Fruit fly (Drosophila melanogaster): ENCODE results near the gene Sap-r.

The Sap-r gene

DNA sequence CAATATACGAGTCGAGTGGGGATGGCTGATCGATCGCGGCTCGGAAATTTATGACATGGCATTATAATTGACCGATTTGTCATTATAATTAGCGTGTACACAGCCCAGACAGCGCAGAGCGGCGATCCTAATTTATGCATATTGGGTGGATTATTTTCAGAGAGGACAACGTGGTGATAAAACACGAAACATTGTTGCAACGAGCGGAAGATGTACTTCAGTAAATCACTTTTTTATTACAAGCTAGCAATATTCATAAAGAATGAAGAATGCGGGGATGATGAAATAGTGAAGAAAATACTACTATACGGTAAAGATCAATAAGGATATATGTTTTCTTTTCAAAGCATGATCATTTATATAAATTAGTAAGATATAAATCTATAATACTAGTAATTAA, 44.4 kb downstream of the Sap-r start:
- TF ChIP-seq CG2120 (GFP tag; optimal IDR thresholded peaks at IDR 0.05) = no peak
- no peak for TF ChIP-seq CG3407 (GFP tag; optimal IDR thresholded peaks at IDR 0.05)
- no peak for TF ChIP-seq gfzf (GFP tag; optimal IDR thresholded peaks at IDR 0.05)
- no peak for TF ChIP-seq gce (GFP tag; IDR thresholded peaks at IDR 0.05)
- TF ChIP-seq dmrt99B (tag; optimal IDR thresholded peaks at IDR 0.05) = no peak
- no peak for TF ChIP-seq pita (GFP tag; optimal IDR thresholded peaks at IDR 0.05)
- no peak for TF ChIP-seq seq (GFP tag; IDR thresholded peaks at IDR 0.05)
- TF ChIP-seq Chrac-16 (GFP tag; optimal IDR thresholded peaks at IDR 0.05) = no peak
- TF ChIP-seq bsh (GFP tag; optimal IDR thresholded peaks at IDR 0.05) = no peak
- no peak for TF ChIP-seq jumu (GFP tag; optimal IDR thresholded peaks at IDR 0.05)
- no peak for TF ChIP-seq pros (GFP tag; optimal IDR thresholded peaks at IDR 0.05)

DNA sequence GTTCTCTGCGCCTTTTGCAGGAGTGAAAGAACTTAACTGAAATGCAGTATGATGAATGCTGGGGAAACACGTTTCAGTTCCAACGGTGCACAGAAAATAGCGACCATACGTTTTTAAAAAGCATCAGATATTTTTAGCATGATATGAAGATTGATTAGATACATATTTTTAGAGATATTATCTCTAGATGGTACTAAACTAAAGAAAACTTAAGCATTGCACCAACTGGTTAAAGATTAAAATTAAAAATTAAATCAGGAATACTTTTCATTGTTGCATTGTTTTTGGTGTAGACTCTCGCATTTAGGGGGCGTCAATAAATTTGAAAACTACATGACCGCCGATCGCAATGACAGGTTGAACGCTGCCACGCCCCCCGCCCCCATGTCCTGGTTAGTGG, 45.2 kb downstream of the Sap-r start:
- TF ChIP-seq CG2889 (GFP tag; IDR thresholded peaks at IDR 0.05) (no peak), CoRest (tag; optimal IDR thresholded peaks at IDR 0.05) (no peak), Ets65A (GFP tag) (peak; percentile 69)

DNA sequence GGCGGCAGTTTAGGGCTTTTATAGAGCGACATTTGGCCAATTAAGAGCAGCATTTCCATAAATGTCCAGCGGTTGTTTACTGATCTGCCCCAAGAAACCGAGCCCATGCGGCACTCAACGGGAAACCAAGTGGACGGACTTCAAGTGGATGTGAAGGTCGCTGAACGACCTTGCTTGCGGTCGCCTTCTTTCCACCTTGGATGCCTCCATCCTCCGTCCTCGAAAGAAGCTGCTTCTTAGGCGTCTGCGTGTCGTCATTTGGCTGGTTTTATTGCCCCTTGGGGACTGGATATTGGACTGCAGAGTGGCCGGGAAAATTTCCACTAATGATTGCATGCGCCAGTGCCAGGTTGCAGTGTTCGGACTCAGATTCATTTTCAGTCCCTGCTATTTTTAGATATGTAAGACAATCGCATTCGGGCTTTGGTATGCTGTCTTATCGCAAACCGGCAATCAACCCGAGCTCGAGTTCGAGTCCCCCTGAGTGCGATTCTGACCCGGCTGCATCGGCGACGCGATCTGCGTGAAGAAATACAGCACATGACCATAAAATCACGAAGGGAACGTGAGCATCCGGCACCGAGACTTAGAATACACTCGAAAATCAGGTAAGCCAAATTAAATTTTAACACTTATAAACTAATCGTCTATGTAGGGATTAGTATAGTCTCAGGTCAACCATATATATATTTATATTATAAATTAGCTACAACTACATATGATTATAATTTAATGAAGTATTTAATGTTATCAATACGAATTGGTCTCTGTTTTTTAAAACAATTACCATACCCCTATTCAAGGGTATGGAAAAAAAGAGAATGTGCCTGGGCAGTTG, 46.0 kb downstream of the Sap-r start:
- no peak for TF ChIP-seq unc-4 (GFP tag; IDR thresholded peaks at IDR 0.05; ENCODE audit: partially characterized antibody)
- TF ChIP-seq Hr51 (GFP tag; optimal IDR thresholded peaks at IDR 0.05) = no peak
- no peak for TF ChIP-seq slbo (GFP tag; IDR thresholded peaks at IDR 0.05)
- TF ChIP-seq CG15514 (GFP tag; optimal IDR thresholded peaks at IDR 0.05) = no peak
- TF ChIP-seq CG8290 (GFP tag; optimal IDR thresholded peaks at IDR 0.05) = no peak
- TF ChIP-seq CG8290 (tag; optimal IDR thresholded peaks at IDR 0.05) = no peak
- peak; percentile 41 for TF ChIP-seq nom (GFP tag; optimal IDR thresholded peaks at IDR 0.05)
- TF ChIP-seq sens (GFP tag) = peak; percentile 42
- TF ChIP-seq Ets65A (GFP tag) = peak; percentile 93
- no peak for TF ChIP-seq CG7556 (GFP tag; optimal IDR thresholded peaks at IDR 0.05)
- peak; percentile 43 for TF ChIP-seq D19A (tag; optimal IDR thresholded peaks at IDR 0.05)
- no peak for TF ChIP-seq seq (GFP tag; IDR thresholded peaks at IDR 0.05)

DNA sequence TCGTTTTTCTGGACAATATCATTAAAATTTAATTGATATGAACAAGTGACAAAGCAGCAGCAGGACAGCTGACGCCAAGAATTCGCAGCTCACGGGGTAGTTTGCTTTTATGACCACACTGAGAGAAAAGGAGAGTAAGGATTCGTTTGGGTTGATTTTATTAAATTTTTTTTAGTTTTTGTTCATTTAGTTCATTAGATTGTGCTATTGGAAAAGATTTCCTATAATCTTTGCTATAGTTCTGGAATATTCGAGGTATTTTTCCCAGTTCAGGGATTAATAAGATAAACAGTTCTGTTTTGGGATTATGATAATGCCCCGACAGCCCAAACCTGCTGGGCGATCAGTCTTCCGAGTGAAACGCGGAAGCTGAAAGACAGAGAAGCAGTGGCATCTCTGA, 46.7 kb downstream of the Sap-r start:
- no peak for TF ChIP-seq CG2678 (tag; optimal IDR thresholded peaks at IDR 0.05)
- peak; percentile 57 for TF ChIP-seq nom (GFP tag; optimal IDR thresholded peaks at IDR 0.05)
- peak in 1 of 2 experiments; percentile 47 for TF ChIP-seq bsh (GFP tag; optimal IDR thresholded peaks at IDR 0.05)
- no peak for TF ChIP-seq CG34224 (GFP tag; IDR thresholded peaks at IDR 0.05; ENCODE audit: partially characterized antibody)
- no peak for TF ChIP-seq Lpt (GFP tag; optimal IDR thresholded peaks at IDR 0.05)
- TF ChIP-seq pho (GFP tag; optimal IDR thresholded peaks at IDR 0.05) = no peak
- TF ChIP-seq CG4617 (GFP tag; optimal IDR thresholded peaks at IDR 0.05; ENCODE audit: borderline replicate concordance) = no peak
- no peak for TF ChIP-seq CG6654 (GFP tag; optimal IDR thresholded peaks at IDR 0.05)
- TF ChIP-seq Dip3 (GFP tag; optimal IDR thresholded peaks at IDR 0.05) = no peak
- no peak for TF ChIP-seq CG8281 (tag; optimal IDR thresholded peaks at IDR 0.05)
- no peak for TF ChIP-seq Xrp1 (GFP tag; IDR thresholded peaks at IDR 0.05)
- no peak for TF ChIP-seq CG3065 (GFP tag; optimal IDR thresholded peaks at IDR 0.05)
- no peak for TF ChIP-seq CG10654 (GFP tag; optimal IDR thresholded peaks at IDR 0.05)
- TF ChIP-seq CG6272 (GFP tag; IDR thresholded peaks at IDR 0.05) = no peak
- TF ChIP-seq CG9215 (GFP tag; IDR thresholded peaks at IDR 0.05) = no peak
